Worm (Caenorhabditis elegans) whole organism, late embryonic: ENCODE measurements around the gene frpr-1.

Experiments
- C08G9.2 ChIP-seq: sonication (generic microtip); optimal IDR thresholded peaks from 2 replicates; lab custom pipeline; 2016; ENCODE audit warnings: mild to moderate bottlenecking, missing genetic modification characterization, moderate library complexity, missing compliant biosample characterization
- ahr-1 ChIP-seq: sonication (generic microtip); optimal IDR thresholded peaks from 2 replicates; lab custom pipeline; 2016; ENCODE audit warnings: missing genetic modification characterization, missing compliant biosample characterization
- ama-1 ChIP-seq: fragments of 150-350 bp; optimal IDR thresholded peaks from 2 replicates; lab custom pipeline; 2014
- ceh-14 ChIP-seq: sonication (generic microtip); optimal IDR thresholded peaks from 2 replicates; lab custom pipeline; 2016; ENCODE audit warnings: missing genotype, missing genetic modification characterization, missing compliant biosample characterization
- ceh-18 ChIP-seq: sonication (generic microtip); optimal IDR thresholded peaks from 2 replicates; lab custom pipeline; 2016; ENCODE audit warnings: missing genetic modification characterization, missing compliant biosample characterization
- ceh-22 ChIP-seq: sonication (generic microtip); optimal IDR thresholded peaks from 2 replicates; lab custom pipeline; 2017; ENCODE audit warnings: missing biosample characterization, missing genetic modification characterization
- ceh-24 ChIP-seq: sonication (generic microtip); optimal IDR thresholded peaks from 2 replicates; lab custom pipeline; 2016; ENCODE audit warnings: mild to moderate bottlenecking, missing genetic modification characterization, missing compliant biosample characterization
- ceh-30 ChIP-seq: fragments of 150-350 bp; optimal IDR thresholded peaks from 2 replicates; lab custom pipeline; 2014; ENCODE audit warnings: missing biosample characterization, missing genetic modification characterization
- ceh-6 ChIP-seq: fragments of 200-800 bp; sonication (Bioruptor generic); optimal IDR thresholded peaks from 2 replicates; lab custom pipeline; 2018; ENCODE audit warnings: mild to moderate bottlenecking, missing genetic modification characterization, missing compliant biosample characterization
- ceh-9 ChIP-seq: sonication (generic microtip); optimal IDR thresholded peaks from 2 replicates; lab custom pipeline; 2016; ENCODE audit warnings: mild to moderate bottlenecking, missing genetic modification characterization, inconsistent platforms, missing compliant biosample characterization
- che-1 ChIP-seq: sonication (generic microtip); optimal IDR thresholded peaks from 2 replicates; lab custom pipeline; 2016; ENCODE audit warnings: mild to moderate bottlenecking, missing genetic modification characterization, missing compliant biosample characterization
- dmd-4 ChIP-seq: sonication (generic microtip); optimal IDR thresholded peaks from 2 replicates; lab custom pipeline; 2016; ENCODE audit warnings: borderline replicate concordance, missing genetic modification characterization, missing compliant biosample characterization
- elt-2 ChIP-seq: sonication (generic microtip); optimal IDR thresholded peaks from 2 replicates; lab custom pipeline; 2016; ENCODE audit warnings: missing genetic modification reagents, missing genetic modification characterization, missing compliant biosample characterization
- fkh-10 ChIP-seq: fragments of 150-350 bp; optimal IDR thresholded peaks from 2 replicates; lab custom pipeline; 2014; ENCODE audit warnings: missing biosample characterization, missing genetic modification reagents, missing genetic modification characterization
- hlh-13 ChIP-seq: fragments of 200-800 bp; sonication (Bioruptor generic); optimal IDR thresholded peaks from 2 replicates; lab custom pipeline; 2018; ENCODE audit warnings: mild to moderate bottlenecking, missing genetic modification characterization, missing compliant biosample characterization
- hlh-15 ChIP-seq: sonication (generic microtip); optimal IDR thresholded peaks from 2 replicates; lab custom pipeline; 2016; ENCODE audit warnings: missing genetic modification characterization, missing compliant biosample characterization
- hlh-8 ChIP-seq: sonication (generic microtip); optimal IDR thresholded peaks from 2 replicates; lab custom pipeline; 2016; ENCODE audit warnings: missing genotype, missing genetic modification characterization, missing compliant biosample characterization
- madf-2 ChIP-seq: sonication (generic microtip); optimal IDR thresholded peaks from 2 replicates; lab custom pipeline; 2017; ENCODE audit warnings: missing genetic modification characterization, missing compliant biosample characterization
- mec-3 ChIP-seq: sonication (generic microtip); optimal IDR thresholded peaks from 2 replicates; lab custom pipeline; 2016; ENCODE audit warnings: borderline replicate concordance, missing genetic modification characterization, missing compliant biosample characterization
- npax-4 ChIP-seq: sonication (generic microtip); optimal IDR thresholded peaks from 2 replicates; lab custom pipeline; 2016; ENCODE audit warnings: missing genetic modification characterization, missing compliant biosample characterization
- pqm-1 ChIP-seq: sonication (generic microtip); optimal IDR thresholded peaks from 2 replicates; lab custom pipeline; 2016; ENCODE audit warnings: missing genetic modification characterization, missing compliant biosample characterization
- pros-1 ChIP-seq: fragments of 150-350 bp; optimal IDR thresholded peaks from 2 replicates; lab custom pipeline; 2014; ENCODE audit warnings: missing biosample characterization, missing genetic modification reagents, missing genetic modification characterization
- ref-2 ChIP-seq: sonication (generic microtip); optimal IDR thresholded peaks from 2 replicates; lab custom pipeline; 2016; ENCODE audit warnings: missing genetic modification characterization, missing compliant biosample characterization
- rnt-1 ChIP-seq: sonication (generic microtip); optimal IDR thresholded peaks from 2 replicates; lab custom pipeline; 2016; ENCODE audit warnings: missing genetic modification characterization, missing compliant biosample characterization
- sox-2 ChIP-seq: fragments of 200-800 bp; sonication (Bioruptor generic); IDR thresholded peaks from 2 replicates; pipeline ENCODE4 v1.3.6; 2022; ENCODE audit warnings: missing genetic modification reagents, missing genetic modification characterization, missing compliant biosample characterization
- sox-4 ChIP-seq: sonication (generic microtip); optimal IDR thresholded peaks from 2 replicates; lab custom pipeline; 2017; ENCODE audit warnings: mild to moderate bottlenecking, missing genetic modification characterization, inconsistent platforms, missing compliant biosample characterization
- syd-9 ChIP-seq: sonication (generic microtip); optimal IDR thresholded peaks from 2 replicates; lab custom pipeline; 2016; ENCODE audit warnings: mild to moderate bottlenecking, missing genetic modification characterization, moderate library complexity, missing compliant biosample characterization
- tbx-7 ChIP-seq: sonication (generic microtip); optimal IDR thresholded peaks from 2 replicates; lab custom pipeline; 2016; ENCODE audit warnings: missing genotype, missing genetic modification characterization, missing compliant biosample characterization
- unc-3 ChIP-seq, 2 experiments: fragments of 200-800 bp in 1 of 2; sonication (Bioruptor generic) in 1 of 2; sonication (generic microtip) in 1 of 2; conservative IDR thresholded peaks in 1 of 2; optimal IDR thresholded peaks in 1 of 2; 2 replicates each; pipeline versions ENCODE4 v1.3.6 to Lab custom; 2016 to 2022; ENCODE audit warnings: missing compliant biosample characterization in 2 of 2, missing genetic modification characterization in 2 of 2, missing genetic modification reagents in 1 of 2
- unc-42 ChIP-seq: sonication (generic microtip); optimal IDR thresholded peaks from 2 replicates; lab custom pipeline; 2016; ENCODE audit warnings: missing genotype, missing genetic modification characterization, missing compliant biosample characterization
- zip-5 ChIP-seq: sonication (generic microtip); optimal IDR thresholded peaks from 2 replicates; lab custom pipeline; 2016; ENCODE audit warnings: missing genetic modification characterization, missing compliant biosample characterization
- ztf-16 ChIP-seq: sonication (generic microtip); optimal IDR thresholded peaks from 2 replicates; lab custom pipeline; 2017; ENCODE audit warnings: missing genetic modification characterization, missing compliant biosample characterization

Gene frpr-1

ce11 chrX:8082703-8083102 is 46.7 kb downstream of the frpr-1 start:
- no peak for TF ChIP-seq ceh-30 (tag; lab: Kevin White, UChicago)
- no peak for TF ChIP-seq che-1 (tag; lab: Kevin White, UChicago)
- TF ChIP-seq ahr-1, result no peak
- TF ChIP-seq sox-4, result no peak
- TF ChIP-seq tbx-7 (tag; lab: Kevin White, UChicago), result no peak
- TF ChIP-seq npax-4 (tag; lab: Kevin White, UChicago), result no peak
- TF ChIP-seq rnt-1, result no peak
- no peak for TF ChIP-seq unc-3 (GFP tag; conservative IDR thresholded peaks at IDR 0.05; lab: Robert Waterston, UW)
- no peak for TF ChIP-seq unc-3 (tag; optimal IDR thresholded peaks at IDR 0.05; lab: Kevin White, UChicago)
- no peak for TF ChIP-seq hlh-8 (tag; lab: Kevin White, UChicago)

DNA sequence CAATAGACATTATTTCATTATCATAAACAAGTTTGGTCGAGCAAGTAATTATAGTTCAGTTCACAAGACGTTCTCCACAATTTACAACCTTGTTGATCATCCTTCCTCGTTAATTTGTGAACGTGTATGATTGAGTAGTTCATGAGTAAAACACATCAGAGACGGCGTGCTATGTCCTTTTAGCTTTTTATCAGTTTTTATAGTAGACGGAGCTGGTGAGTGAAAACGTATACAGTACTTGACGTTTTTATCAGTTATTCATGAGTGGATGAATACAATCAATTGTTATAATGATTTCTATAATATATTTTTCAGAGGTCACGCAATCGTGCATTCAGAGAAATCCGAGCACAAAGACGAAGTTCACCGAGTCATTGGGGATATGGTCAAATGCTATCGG is 50.5 kb downstream of the frpr-1 start:
- TF ChIP-seq ama-1 (lab: Kevin White, UChicago), result no peak
- TF ChIP-seq elt-2 (tag; lab: Kevin White, UChicago), result no peak
- no peak for TF ChIP-seq ceh-18
- no peak for TF ChIP-seq madf-2
- no peak for TF ChIP-seq ztf-16
- TF ChIP-seq unc-42 (tag; lab: Kevin White, UChicago), result no peak
- TF ChIP-seq ceh-6 (GFP tag; lab: Kevin White, UChicago), result no peak
- TF ChIP-seq dmd-4 (tag; lab: Kevin White, UChicago), result no peak
- no peak for TF ChIP-seq hlh-8 (tag; lab: Kevin White, UChicago)
- TF ChIP-seq ceh-24 (tag; lab: Kevin White, UChicago), result no peak
- no peak for TF ChIP-seq syd-9
- no peak for TF ChIP-seq hlh-13 (GFP tag; lab: Kevin White, UChicago)
- TF ChIP-seq mec-3 (tag; lab: Kevin White, UChicago), result no peak
- TF ChIP-seq pros-1, result no peak
- TF ChIP-seq ceh-22 (tag; lab: Kevin White, UChicago), result no peak
- TF ChIP-seq sox-2, result no peak
- TF ChIP-seq ceh-9 (tag; lab: Kevin White, UChicago), result no peak
- TF ChIP-seq, all 69 proteins: peak for 0

DNA sequence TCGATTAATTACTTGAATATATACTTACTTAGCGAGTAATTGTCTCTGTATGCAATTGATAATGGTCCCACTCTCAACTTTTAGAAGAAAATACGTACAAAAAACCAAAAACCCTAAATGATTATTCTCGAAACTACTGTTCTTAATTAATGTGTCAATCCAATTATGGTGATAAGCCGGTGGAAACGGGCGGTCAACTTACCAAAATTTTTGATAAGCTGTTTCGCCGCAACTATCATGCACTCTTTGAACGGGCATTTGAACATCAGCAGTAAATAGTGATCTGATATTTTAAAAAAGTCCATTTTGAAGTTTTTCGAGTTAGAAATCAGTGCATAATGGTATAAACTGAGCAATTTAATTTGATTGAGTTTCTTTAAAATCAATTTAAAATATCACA is 51.1 kb downstream of the frpr-1 start:
- TF ChIP-seq fkh-10 (GFP tag; lab: Kevin White, UChicago) (no peak), zip-5 (tag; lab: Kevin White, UChicago) (no peak), hlh-8 (tag; lab: Kevin White, UChicago) (no peak)

DNA sequence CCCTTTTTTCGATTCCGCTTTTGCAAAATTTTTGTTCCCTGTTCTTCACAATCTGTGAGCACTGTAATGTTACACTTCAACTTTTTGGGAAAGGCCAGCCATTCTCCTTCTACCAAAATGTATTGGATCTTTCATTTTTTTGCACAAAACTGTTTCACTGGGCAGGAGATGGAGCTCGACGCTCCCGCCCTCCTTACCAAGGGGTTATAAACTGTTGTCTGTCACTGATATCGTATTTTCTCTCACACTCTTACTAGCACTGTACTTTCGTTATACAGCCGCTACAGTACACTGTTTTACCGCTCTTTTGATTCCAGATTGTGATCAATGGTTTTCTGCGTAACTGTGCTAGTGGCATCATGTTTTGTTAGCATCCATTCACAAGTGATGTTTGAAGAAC is 51.7 kb downstream of the frpr-1 start, which contains the start of gene C46F2.1:
Gene C46F2.1, plus strand, starts transcription at position 301 of the 400 bp plus-strand sequence.
- no peak for TF ChIP-seq hlh-15 (tag; lab: Kevin White, UChicago)
- TF ChIP-seq C08G9.2, result no peak

DNA sequence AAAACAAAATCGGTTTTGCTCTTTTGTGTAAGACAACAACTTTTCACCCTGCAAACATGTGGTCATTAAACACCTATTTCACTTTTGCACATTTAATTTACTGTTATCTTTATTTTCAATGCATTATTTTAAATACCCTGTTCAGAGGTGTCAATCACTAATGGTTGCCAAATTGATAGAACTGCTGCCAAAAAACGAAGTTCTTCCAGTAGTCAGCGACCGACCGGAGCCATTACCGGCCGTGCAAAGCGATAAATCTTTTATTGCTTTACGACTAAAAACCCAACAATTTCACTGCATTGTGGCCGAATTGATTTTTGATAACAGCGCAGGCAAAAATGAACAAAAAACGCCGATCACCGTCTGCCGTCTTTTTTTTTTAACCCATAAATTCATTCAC is 54.9 kb downstream of the frpr-1 start:
- TF ChIP-seq pqm-1 (tag; lab: Kevin White, UChicago), result no peak
- no peak for TF ChIP-seq ceh-14 (tag; lab: Kevin White, UChicago)
- no peak for TF ChIP-seq ref-2
- TF ChIP-seq, all 69 proteins: peak for 0
